Fruit fly (Drosophila melanogaster): ENCODE measurements around the gene Ids.
A peak's percentile ranks its signal among the peaks of the same experiment; 100 is the strongest.

The Ids gene

DNA sequence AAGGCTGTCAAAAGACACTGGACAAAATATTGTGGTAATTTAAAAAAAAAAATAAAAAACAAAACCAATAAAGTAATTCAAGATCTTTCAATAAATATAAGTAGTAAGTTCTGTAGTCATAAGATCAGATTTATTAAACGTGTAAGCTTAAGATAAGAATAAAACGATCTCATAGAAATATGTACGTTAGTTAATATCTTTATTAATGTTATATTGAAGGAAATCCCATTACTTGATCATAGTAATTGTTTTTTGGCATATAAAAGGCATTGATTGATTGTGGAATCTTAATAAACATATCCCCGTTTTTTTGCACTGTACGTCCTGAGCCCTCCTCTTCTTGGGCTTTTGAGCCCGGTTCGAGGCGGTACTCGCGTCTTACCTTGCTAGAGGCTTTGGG lies 34.8 kb upstream of the Ids start (continued):
- peak; percentile 75 for TF ChIP-seq Hr39 (GFP tag; optimal IDR thresholded peaks at IDR 0.05)
- peak; percentile 90 for TF ChIP-seq Met (GFP tag; optimal IDR thresholded peaks at IDR 0.05)
- no peak for TF ChIP-seq CG6163 (GFP tag; IDR thresholded peaks at IDR 0.05)
- peak; percentile 93 for TF ChIP-seq esn (GFP tag; optimal IDR thresholded peaks at IDR 0.05)
- TF ChIP-seq CG16779 (tag; optimal IDR thresholded peaks at IDR 0.05): no peak
- TF ChIP-seq fd59A (GFP tag; optimal IDR thresholded peaks at IDR 0.05): no peak
- TF ChIP-seq Gug (GFP tag; IDR thresholded peaks at IDR 0.05): no peak
- peak; percentile 17 for TF ChIP-seq dsx (GFP tag; optimal IDR thresholded peaks at IDR 0.05; ENCODE audit: poor library complexity, severe bottlenecking)
- TF ChIP-seq CG8632 (GFP tag; optimal IDR thresholded peaks at IDR 0.05): peak; percentile 81
- TF ChIP-seq CG6276 (GFP tag; optimal IDR thresholded peaks at IDR 0.05): peak; percentile 7
- TF ChIP-seq CG1621 (tag; optimal IDR thresholded peaks at IDR 0.05): no peak
- no peak for TF ChIP-seq spab (GFP tag; optimal IDR thresholded peaks at IDR 0.05)
- TF ChIP-seq CG8119 (GFP tag; IDR thresholded peaks at IDR 0.05): no peak; the same call in 2 of the 3 replicates
- peak; percentile 8 to 13 for TF ChIP-seq ss (GFP tag; optimal IDR thresholded peaks at IDR 0.05)
- peak; percentile 91 for TF ChIP-seq Eip78C (GFP tag)
- peak; percentile 85 for TF ChIP-seq CG34406 (GFP tag; optimal IDR thresholded peaks at IDR 0.05)
- TF ChIP-seq CG3919 (GFP tag; optimal IDR thresholded peaks at IDR 0.05): peak; percentile 70
- peak; percentile 74 for TF ChIP-seq cyc (GFP tag; optimal IDR thresholded peaks at IDR 0.05)
- TF ChIP-seq Eip93F (GFP tag; optimal IDR thresholded peaks at IDR 0.05): peak; percentile 51
- peak; percentile 82 for TF ChIP-seq lz (GFP tag; optimal IDR thresholded peaks at IDR 0.05)
- TF ChIP-seq CG6792 (GFP tag; optimal IDR thresholded peaks at IDR 0.05): peak; percentile 83
- TF ChIP-seq Smox (GFP tag; optimal IDR thresholded peaks at IDR 0.05): peak; percentile 88
- TF ChIP-seq CG11762 (GFP tag; optimal IDR thresholded peaks at IDR 0.05; ENCODE audit: insufficient read depth): peak; percentile 54

DNA sequence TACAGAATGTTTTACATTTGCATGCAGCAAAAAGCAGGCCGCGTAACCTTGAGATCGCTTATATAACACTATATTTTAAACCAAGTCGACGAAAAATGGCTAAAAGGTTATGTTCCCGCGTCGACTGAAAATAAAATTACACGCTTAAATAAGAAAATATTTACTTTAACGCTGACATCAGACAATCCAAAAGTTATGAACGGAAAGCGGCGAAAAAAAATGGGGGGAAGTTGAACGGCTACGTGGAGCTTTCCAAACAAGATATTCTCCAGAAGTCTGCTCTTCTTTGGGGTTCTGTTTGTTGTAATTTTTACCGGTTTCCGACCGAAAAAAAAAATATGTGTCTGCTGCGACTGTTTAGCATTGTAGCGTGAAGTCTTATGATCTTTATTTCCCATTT lies 33.5 kb upstream of the Ids start:
- TF ChIP-seq CG1621 (tag; optimal IDR thresholded peaks at IDR 0.05) (no peak), Sox14 (GFP tag; optimal IDR thresholded peaks at IDR 0.05) (no peak), spab (GFP tag; optimal IDR thresholded peaks at IDR 0.05) (no peak), fkh (GFP tag; optimal IDR thresholded peaks at IDR 0.05) (peak; percentile 52), svp (GFP tag) (peak; percentile 47), CG6854 (GFP tag; optimal IDR thresholded peaks at IDR 0.05) (peak; percentile 7), vri (GFP tag; optimal IDR thresholded peaks at IDR 0.05) (peak; percentile 45)

DNA sequence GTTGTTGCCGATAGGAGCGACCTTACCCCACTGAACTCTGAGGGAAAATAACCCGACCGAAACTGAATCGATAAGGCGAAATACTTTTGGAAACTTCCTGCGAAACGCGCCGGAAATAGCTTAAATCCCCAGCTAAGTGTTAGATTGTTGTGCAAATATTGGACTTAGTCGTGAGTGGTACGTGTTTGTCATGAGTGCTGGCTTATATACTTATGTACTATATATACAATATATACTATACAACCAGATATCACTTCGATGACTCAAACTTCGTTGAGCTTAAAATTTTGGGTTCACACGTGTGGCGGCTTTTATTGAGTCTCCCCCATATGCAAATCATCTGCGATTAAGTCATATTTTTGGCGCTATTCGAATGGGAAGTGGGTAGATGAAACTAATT lies 31.8 kb upstream of the Ids start:
- TF ChIP-seq Sox15 (GFP tag; optimal IDR thresholded peaks at IDR 0.05) (no peak), fkh (GFP tag; optimal IDR thresholded peaks at IDR 0.05) (peak; percentile 24)

DNA sequence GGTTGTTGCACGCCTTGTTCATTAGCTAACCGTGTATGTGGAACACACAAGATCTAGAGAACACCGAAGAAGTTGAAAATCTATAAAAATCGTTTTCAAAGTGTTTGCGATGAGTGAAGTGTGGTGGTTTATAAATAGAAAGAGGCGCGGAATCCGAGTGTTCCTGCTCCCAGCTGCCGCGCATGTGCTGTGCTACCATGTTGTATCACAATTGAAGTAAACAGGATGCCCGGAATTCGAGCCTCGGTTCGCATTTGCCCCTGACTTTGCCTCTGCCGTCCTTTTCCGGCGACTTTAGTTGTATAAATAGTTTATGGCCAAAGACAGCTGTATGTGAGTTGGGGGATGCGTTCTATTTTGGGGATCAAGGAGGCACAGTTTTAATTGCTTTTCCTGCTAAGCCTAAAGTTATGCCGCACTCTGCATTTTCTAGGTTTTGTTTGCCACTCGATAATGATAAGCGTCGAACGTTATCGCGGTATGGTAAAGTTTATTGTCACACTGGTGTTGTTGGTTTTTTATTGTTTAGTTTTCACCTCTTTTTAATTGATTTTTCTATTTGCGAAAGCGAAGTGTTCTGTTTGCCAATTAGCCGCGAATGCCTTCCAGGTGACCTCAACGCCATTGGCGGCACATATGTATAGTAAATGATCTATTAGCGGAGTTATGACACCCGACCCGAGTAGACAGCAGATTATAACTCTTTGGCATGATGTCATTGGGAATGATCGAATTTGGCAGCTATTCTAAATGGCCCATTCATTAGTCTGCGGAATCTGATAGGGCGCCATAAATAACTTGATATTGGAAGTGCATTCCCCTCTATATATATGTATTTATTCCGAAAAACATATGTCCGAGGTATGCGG lies 28.9 kb upstream of the Ids start:
- TF ChIP-seq Eip78C (GFP tag) (no peak), Hr39 (GFP tag; optimal IDR thresholded peaks at IDR 0.05) (no peak), Ets96B (tag; optimal IDR thresholded peaks at IDR 0.05) (no peak), topi (GFP tag; optimal IDR thresholded peaks at IDR 0.05) (no peak), CG15336 (GFP tag; IDR thresholded peaks at IDR 0.05) (no peak), Sox15 (GFP tag; optimal IDR thresholded peaks at IDR 0.05) (no peak), CG3032 (tag; optimal IDR thresholded peaks at IDR 0.05) (no peak), achi (GFP tag; optimal IDR thresholded peaks at IDR 0.05) (no peak), acj6 (GFP tag; optimal IDR thresholded peaks at IDR 0.05) (no peak), CG9139 (GFP tag; optimal IDR thresholded peaks at IDR 0.05) (no peak), svp (GFP tag) (no peak), vri (GFP tag; optimal IDR thresholded peaks at IDR 0.05) (peak; percentile 70), eg (GFP tag; IDR thresholded peaks at IDR 0.05) (peak; percentile 36; the same call in 1 of the 3 replicates), CG8119 (GFP tag; IDR thresholded peaks at IDR 0.05) (no peak), Hr38 (GFP tag; optimal IDR thresholded peaks at IDR 0.05) (no peak), CG16779 (tag; optimal IDR thresholded peaks at IDR 0.05) (no peak), Hr4 (GFP tag; optimal IDR thresholded peaks at IDR 0.05) (no peak), CG34406 (GFP tag; optimal IDR thresholded peaks at IDR 0.05) (no peak), fkh (GFP tag; optimal IDR thresholded peaks at IDR 0.05) (peak; percentile 31), CG11902 (GFP tag; optimal IDR thresholded peaks at IDR 0.05) (no peak), CG11294 (GFP tag; IDR thresholded peaks at IDR 0.05) (no peak), CG6808 (GFP tag; optimal IDR thresholded peaks at IDR 0.05) (peak; percentile 6), CG32006 (GFP tag; optimal IDR thresholded peaks at IDR 0.05) (no peak), dsx (GFP tag; optimal IDR thresholded peaks at IDR 0.05; ENCODE audit: poor library complexity, severe bottlenecking) (no peak), CG6854 (GFP tag; optimal IDR thresholded peaks at IDR 0.05) (no peak), Sox102F (GFP tag; optimal IDR thresholded peaks at IDR 0.05) (no peak)
